Worm (Caenorhabditis elegans): ENCODE data around the gene R11D1.10.

The R11D1.10 gene

ce11 chrV:12760913-12761312 lies 31.6 kb downstream of the R11D1.10 start, which contains the start of gene F18E2.15:
TSS of gene F18E2.15 (minus strand) at chrV:12761013.
- TF ChIP-seq D1046.2 (GFP tag; IDR thresholded peaks at IDR 0.05) (no peak), dmd-8 (GFP tag; IDR thresholded peaks at IDR 0.05) (no peak), F10B5.3 (tag; optimal IDR thresholded peaks at IDR 0.05) (no peak), mxl-3 (GFP tag; optimal IDR thresholded peaks at IDR 0.05) (no peak), Y105C5A.15 (GFP tag; IDR thresholded peaks at IDR 0.05) (no peak), nhr-48 (tag; optimal IDR thresholded peaks at IDR 0.05) (no peak), pha-4 (GFP tag; IDR thresholded peaks at IDR 0.05) (no peak), pha-4 (tag; optimal IDR thresholded peaks at IDR 0.05) (no peak), sdz-12 (GFP tag; optimal IDR thresholded peaks at IDR 0.05) (no peak), arid-1 (GFP tag; conservative IDR thresholded peaks at IDR 0.05) (no peak), mes-2 (tag; optimal IDR thresholded peaks at IDR 0.05; ENCODE audit: poor library complexity, severe bottlenecking) (no peak), Y75B8A.6 (GFP tag; IDR thresholded peaks at IDR 0.05) (no peak), fkh-10 (GFP tag; optimal IDR thresholded peaks at IDR 0.05) (no peak), F26F4.8 (GFP tag; conservative IDR thresholded peaks at IDR 0.05) (no peak), zag-1 (tag; optimal IDR thresholded peaks at IDR 0.05) (no peak), ztf-11 (tag; optimal IDR thresholded peaks at IDR 0.05) (no peak), ces-1 (GFP tag; optimal IDR thresholded peaks at IDR 0.05) (no peak), lin-39 (tag; optimal IDR thresholded peaks at IDR 0.05) (no peak), jun-1 (tag; optimal IDR thresholded peaks at IDR 0.05) (no peak)

- TF ChIP-seq lin-1 (GFP tag; IDR thresholded peaks at IDR 0.05) (no peak), lsy-2 (tag; optimal IDR thresholded peaks at IDR 0.05) (peak in 1 of 2 experiments; percentile 96), dpl-1 (GFP tag; optimal IDR thresholded peaks at IDR 0.05) (peak; percentile 32), dmd-6 (GFP tag; IDR thresholded peaks at IDR 0.05) (no peak), daf-16 (GFP tag; optimal IDR thresholded peaks at IDR 0.05) (no peak), daf-16 (tag; optimal IDR thresholded peaks at IDR 0.05) (peak; percentile 60), hlh-30 (tag; optimal IDR thresholded peaks at IDR 0.05; ENCODE audit: insufficient read depth) (peak; percentile 23), skn-1 (tag; optimal IDR thresholded peaks at IDR 0.05) (no peak), T20F7.1 (GFP tag; optimal IDR thresholded peaks at IDR 0.05) (peak; percentile 27), zip-2 (tag; optimal IDR thresholded peaks at IDR 0.05) (peak; percentile 84), dmd-9 (GFP tag; IDR thresholded peaks at IDR 0.05) (no peak)
These were observed 34.1 kb downstream of the R11D1.10 start, which contains the start of the genes abcf-1 and scc-3 for ce11 chrV:12763291-12763995. TSS of gene abcf-1 (minus strand) at chrV:12763375. TSS of gene scc-3 (plus strand) at chrV:12763945.

DNA sequence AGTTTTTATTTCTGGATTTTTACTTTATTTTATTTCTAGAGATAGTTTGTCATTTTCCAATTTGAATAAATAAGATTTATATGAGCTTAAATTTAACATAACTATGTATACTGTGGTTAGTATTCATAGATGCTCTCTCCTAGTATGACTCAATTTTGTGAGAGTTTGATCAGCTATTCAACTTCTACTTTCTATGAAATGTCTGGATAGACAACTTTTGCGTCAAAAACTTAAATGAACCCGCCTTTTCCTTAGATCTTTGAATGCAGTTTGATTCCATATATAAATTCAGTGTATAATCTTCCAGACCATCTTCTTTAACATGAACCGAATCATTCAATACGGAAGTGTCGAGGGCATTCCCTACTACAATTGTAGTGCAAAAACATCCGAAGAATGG lies 39.6 kb downstream of the R11D1.10 start, which contains the start of gene srt-43:
TSS of gene srt-43 (plus strand) at position 301 of the 400 bp plus-strand sequence.
- no peak for TF ChIP-seq vab-7 (GFP tag; IDR thresholded peaks at IDR 0.05)
- no peak for TF ChIP-seq fos-1 (tag; optimal IDR thresholded peaks at IDR 0.05)
- no peak for TF ChIP-seq F44E2.7 (GFP tag; IDR thresholded peaks at IDR 0.05)
- peak in 1 of 2 experiments; percentile 47 for TF ChIP-seq unc-62 (GFP tag; optimal IDR thresholded peaks at IDR 0.05 in 1 of 2)
- TF ChIP-seq unc-62 (tag; optimal IDR thresholded peaks at IDR 0.05) = no peak
- no peak for TF ChIP-seq egl-27 (tag; optimal IDR thresholded peaks at IDR 0.05)
- no peak for TF ChIP-seq F10B5.3 (tag; optimal IDR thresholded peaks at IDR 0.05)

- TF ChIP-seq daf-8 (GFP tag; IDR thresholded peaks at IDR 0.05) = no peak
- TF ChIP-seq tra-1 (GFP tag; IDR thresholded peaks at IDR 0.05) = no peak
- no peak for TF ChIP-seq dve-1 (tag; optimal IDR thresholded peaks at IDR 0.05; ENCODE audit: insufficient read depth)
- no peak for TF ChIP-seq nhr-25 (tag; optimal IDR thresholded peaks at IDR 0.05; ENCODE audit: borderline replicate concordance, insufficient read depth)
- no peak for TF ChIP-seq nhr-28 (tag; optimal IDR thresholded peaks at IDR 0.05)
- TF ChIP-seq sdz-12 (GFP tag; optimal IDR thresholded peaks at IDR 0.05) = no peak
- TF ChIP-seq pqm-1 (tag; optimal IDR thresholded peaks at IDR 0.05) = no peak
- no peak for TF ChIP-seq dmd-9 (GFP tag; IDR thresholded peaks at IDR 0.05)
- TF ChIP-seq ctbp-1 (GFP tag; IDR thresholded peaks at IDR 0.05) = no peak
- TF ChIP-seq nhr-42 (GFP tag; IDR thresholded peaks at IDR 0.05) = no peak
- TF ChIP-seq duxl-1 (tag; optimal IDR thresholded peaks at IDR 0.05; ENCODE audit: poor library complexity) = no peak
- no peak for TF ChIP-seq skn-1 (tag; optimal IDR thresholded peaks at IDR 0.05)
These were observed 43.9 kb downstream of the R11D1.10 start, which contains the start of gene ZC455.1 for ce11 chrV:12773222-12773621. TSS of gene ZC455.1 (plus strand) at chrV:12773522.

All from whole organism, L4 larva.